Worm (Caenorhabditis elegans) whole organism, midembryonic: ENCODE measurements around the gene rexd-1.

Experiments used
- cog-1 ChIP-seq: sonication (generic microtip); optimal IDR thresholded peaks from 2 replicates; lab custom pipeline; 2016; ENCODE audit warnings: missing genetic modification characterization, missing compliant biosample characterization
- flt-1 ChIP-seq: fragments of 200-800 bp; sonication (Bioruptor generic); IDR thresholded peaks from 2 replicates; pipeline ENCODE4 v1.3.6; 2022; ENCODE audit warnings: missing genetic modification characterization, missing compliant biosample characterization
- med-1 ChIP-seq: sonication (generic microtip); optimal IDR thresholded peaks from 2 replicates; lab custom pipeline; 2017; ENCODE audit warnings: missing genetic modification characterization, mild to moderate bottlenecking, missing compliant biosample characterization, antibody characterized with exemption, missing genetic modification reagents; ENCODE audit not compliant: insufficient read depth
- ztf-29 ChIP-seq: fragments of 200-800 bp; sonication (Bioruptor generic); IDR thresholded peaks from 2 replicates; pipeline ENCODE4 v1.3.6; 2022; ENCODE audit warnings: missing genetic modification reagents, missing genetic modification characterization, missing compliant biosample characterization

DNA sequence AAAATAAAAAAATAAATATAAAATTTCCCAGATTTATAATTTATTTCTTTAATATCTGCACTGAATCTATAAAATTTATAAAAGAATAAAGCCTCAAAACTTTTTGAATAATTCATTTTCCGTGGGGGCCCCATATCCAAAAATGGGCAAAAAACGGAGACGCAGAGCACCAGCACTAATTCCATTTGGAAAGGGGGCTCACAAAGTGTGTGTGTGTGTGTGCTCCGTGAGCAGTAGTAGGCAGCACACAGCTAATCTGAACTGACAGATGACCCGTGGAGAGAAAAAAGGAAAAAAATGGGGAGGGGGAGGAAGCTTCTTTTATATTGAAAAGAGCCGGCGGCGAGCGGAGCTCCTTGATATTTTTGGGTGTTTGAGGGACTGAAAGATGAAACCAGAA, 42.4 kb upstream of the rexd-1 start:
- no peak for TF ChIP-seq flt-1 (GFP tag; lab: Robert Waterston, UW)
- no peak for TF ChIP-seq med-1 (GFP tag; lab: Kevin White, UChicago)
- no peak for TF ChIP-seq ztf-29 (GFP tag; lab: Robert Waterston, UW)
- TF ChIP-seq cog-1, result no peak
